Fruit fly (Drosophila melanogaster): ENCODE data around the gene Leash.
A peak's percentile ranks its signal among the peaks of the same experiment; 100 is the strongest.

Leash gene

dm6 chr3R:10862773-10863445, 22.4 kb upstream of the Leash start, which contains the start of gene CG6574:
Gene CG6574, minus strand, starts transcription at chr3R:10862988.
- no peak for TF ChIP-seq pan (optimal IDR thresholded peaks at IDR 0.05)
- TF ChIP-seq h (GFP tag; optimal IDR thresholded peaks at IDR 0.05), result peak; percentile 32
- peak; percentile 2 for TF ChIP-seq ey (GFP tag; optimal IDR thresholded peaks at IDR 0.05)
- TF ChIP-seq OdsH (GFP tag; optimal IDR thresholded peaks at IDR 0.05), result peak; percentile 2
- no peak for TF ChIP-seq Rel (GFP tag; optimal IDR thresholded peaks at IDR 0.05)
- TF ChIP-seq Rel (tag; optimal IDR thresholded peaks at IDR 0.05), result peak; percentile 27
- TF ChIP-seq lola (GFP tag; optimal IDR thresholded peaks at IDR 0.05), result no peak
- no peak for TF ChIP-seq sage (GFP tag; optimal IDR thresholded peaks at IDR 0.05)
- TF ChIP-seq br (GFP tag; optimal IDR thresholded peaks at IDR 0.05), result peak; percentile 38
- TF ChIP-seq HLH106 (tag; optimal IDR thresholded peaks at IDR 0.05), result peak; percentile 13
- TF ChIP-seq Myc (optimal IDR thresholded peaks at IDR 0.05), result peak; percentile 39
- peak in 1 of 2 experiments; percentile 41 for TF ChIP-seq foxo (GFP tag; optimal IDR thresholded peaks at IDR 0.05)

dm6 chr3R:10863446-10863819, 21.9 kb upstream of the Leash start:
- TF ChIP-seq pan (optimal IDR thresholded peaks at IDR 0.05) (no peak), Jra (GFP tag; optimal IDR thresholded peaks at IDR 0.05) (no peak), Abd-B (GFP tag; optimal IDR thresholded peaks at IDR 0.05) (no peak), Myc (optimal IDR thresholded peaks at IDR 0.05) (no peak), N (GFP tag; optimal IDR thresholded peaks at IDR 0.05) (no peak), usp (GFP tag; optimal IDR thresholded peaks at IDR 0.05) (no peak), dmrt93B (GFP tag; optimal IDR thresholded peaks at IDR 0.05) (no peak), Rel (GFP tag; optimal IDR thresholded peaks at IDR 0.05) (no peak), Rel (tag; optimal IDR thresholded peaks at IDR 0.05) (no peak), sage (GFP tag; optimal IDR thresholded peaks at IDR 0.05) (no peak), woc (GFP tag; optimal IDR thresholded peaks at IDR 0.05) (no peak), CrebA (GFP tag; optimal IDR thresholded peaks at IDR 0.05; ENCODE audit: borderline replicate concordance) (no peak), jim (GFP tag; optimal IDR thresholded peaks at IDR 0.05) (no peak), lola (GFP tag; optimal IDR thresholded peaks at IDR 0.05) (no peak), OdsH (GFP tag; optimal IDR thresholded peaks at IDR 0.05) (no peak), sv (GFP tag; optimal IDR thresholded peaks at IDR 0.05) (no peak), dl (GFP tag; optimal IDR thresholded peaks at IDR 0.05; ENCODE audit: insufficient read depth in 1 of 2, partially characterized antibody in 2 of 2) (no peak), Dfd (GFP tag; optimal IDR thresholded peaks at IDR 0.05) (no peak)

dm6 chr3R:10863956-10864355, 21.4 kb upstream of the Leash start:
- TF ChIP-seq Dif (GFP tag; optimal IDR thresholded peaks at IDR 0.05; ENCODE audit: partially characterized antibody) (peak; percentile 59), Mio (GFP tag; optimal IDR thresholded peaks at IDR 0.05) (no peak)

- no peak for TF ChIP-seq lola (GFP tag; optimal IDR thresholded peaks at IDR 0.05)
- TF ChIP-seq Hr83 (GFP tag; optimal IDR thresholded peaks at IDR 0.05; ENCODE audit: poor library complexity, severe bottlenecking), result peak; percentile 38
- TF ChIP-seq psq (GFP tag; optimal IDR thresholded peaks at IDR 0.05), result no peak
- TF ChIP-seq Dif (GFP tag; optimal IDR thresholded peaks at IDR 0.05; ENCODE audit: partially characterized antibody), result no peak
- TF ChIP-seq usp (GFP tag; optimal IDR thresholded peaks at IDR 0.05), result no peak
- peak; percentile 17 for TF ChIP-seq rgr (GFP tag; optimal IDR thresholded peaks at IDR 0.05)
- no peak for TF ChIP-seq pan (optimal IDR thresholded peaks at IDR 0.05)
- no peak for TF ChIP-seq Dfd (GFP tag; optimal IDR thresholded peaks at IDR 0.05)
- TF ChIP-seq ey (GFP tag; optimal IDR thresholded peaks at IDR 0.05), result no peak
- TF ChIP-seq sage (GFP tag; optimal IDR thresholded peaks at IDR 0.05), result no peak
- no peak for TF ChIP-seq fru (GFP tag; optimal IDR thresholded peaks at IDR 0.05)
- TF ChIP-seq Myc (optimal IDR thresholded peaks at IDR 0.05), result peak; percentile 75
- peak; percentile 26 for TF ChIP-seq CG9705 (GFP tag; optimal IDR thresholded peaks at IDR 0.05)
- no peak for TF ChIP-seq CG32264 (GFP tag; optimal IDR thresholded peaks at IDR 0.05)
- no peak for TF ChIP-seq CrebA (GFP tag; optimal IDR thresholded peaks at IDR 0.05; ENCODE audit: borderline replicate concordance)
- TF ChIP-seq dsf (GFP tag; optimal IDR thresholded peaks at IDR 0.05; ENCODE audit: borderline replicate concordance), result no peak
- TF ChIP-seq tai (GFP tag; optimal IDR thresholded peaks at IDR 0.05), result no peak
- TF ChIP-seq foxo (GFP tag; optimal IDR thresholded peaks at IDR 0.05), result no peak
- TF ChIP-seq Hnf4 (GFP tag; optimal IDR thresholded peaks at IDR 0.05), result no peak
- TF ChIP-seq brk (GFP tag; optimal IDR thresholded peaks at IDR 0.05), result no peak
- no peak for TF ChIP-seq Jra (GFP tag; optimal IDR thresholded peaks at IDR 0.05)
- peak; percentile 33 for TF ChIP-seq h (GFP tag; optimal IDR thresholded peaks at IDR 0.05)
- TF ChIP-seq GATAd (GFP tag; optimal IDR thresholded peaks at IDR 0.05), result no peak
- TF ChIP-seq Vsx2 (GFP tag; optimal IDR thresholded peaks at IDR 0.05; ENCODE audit: partially characterized antibody), result no peak
- no peak for TF ChIP-seq Mio (GFP tag; optimal IDR thresholded peaks at IDR 0.05)
- TF ChIP-seq Rel (GFP tag; optimal IDR thresholded peaks at IDR 0.05), result no peak
- TF ChIP-seq Rel (tag; optimal IDR thresholded peaks at IDR 0.05), result peak; percentile 93
- TF ChIP-seq jim (GFP tag; optimal IDR thresholded peaks at IDR 0.05), result no peak
- TF ChIP-seq Sp1 (GFP tag; optimal IDR thresholded peaks at IDR 0.05), result peak; percentile 42
These were observed 16.8 kb upstream of the Leash start, which contains the start of the genes SelR and Tsp86D for dm6 chr3R:10868427-10868962. Gene SelR, minus strand, starts transcription at chr3R:10868642. Gene Tsp86D, plus strand, starts transcription at chr3R:10868708.
